Fruit fly (Drosophila melanogaster): ENCODE results near the gene betaTub97EF.

The betaTub97EF gene

DNA sequence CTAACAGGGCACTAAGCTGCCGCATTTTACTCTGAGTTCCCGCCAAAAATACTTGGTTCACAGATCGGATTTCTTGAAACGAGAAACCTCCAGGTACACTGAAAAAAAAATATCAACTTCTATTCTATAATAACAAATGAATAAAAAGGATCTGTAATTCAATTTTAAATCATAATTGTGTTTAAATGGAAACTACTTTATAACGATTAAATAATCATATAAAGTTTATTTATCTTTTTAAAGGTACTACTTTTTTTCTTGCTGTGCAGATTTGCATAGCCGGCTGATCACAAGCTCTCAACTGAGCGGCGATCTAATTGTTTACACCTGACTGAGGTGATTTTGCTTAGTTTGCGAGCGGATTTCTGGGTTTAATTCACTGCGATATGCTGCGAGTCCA lies 855 bp downstream of the betaTub97EF start (continued):
- peak; percentile 35 for TF ChIP-seq CG2875 (GFP tag; optimal IDR thresholded peaks at IDR 0.05)
- TF ChIP-seq dpn (GFP tag; optimal IDR thresholded peaks at IDR 0.05) = peak; percentile 15 to 60
- peak; percentile 2 for TF ChIP-seq CG10462 (GFP tag; optimal IDR thresholded peaks at IDR 0.05)
- no peak for TF ChIP-seq CG4360 (GFP tag; IDR thresholded peaks at IDR 0.05)
- TF ChIP-seq Aef1 (GFP tag; IDR thresholded peaks at IDR 0.05) = peak; percentile 53; the same call in 2 of the 3 replicates
- 0 out of 2 replicates have a peak, but pooled peaks have one; percentile 50 for TF ChIP-seq CG11085 (GFP tag; IDR thresholded peaks at IDR 0.05)
- TF ChIP-seq Doc2 (GFP tag; IDR thresholded peaks at IDR 0.05) = no peak
- TF ChIP-seq org-1 (GFP tag; optimal IDR thresholded peaks at IDR 0.05) = peak; percentile 28
- TF ChIP-seq ham (GFP tag; IDR thresholded peaks at IDR 0.05) = peak; percentile 58; the same call in 1 of the 2 replicates
- TF ChIP-seq hth (optimal IDR thresholded peaks at IDR 0.05) = no peak
- peak; percentile 79 for TF ChIP-seq CG9932 (GFP tag; IDR thresholded peaks at IDR 0.05)
- TF ChIP-seq sqz (GFP tag; optimal IDR thresholded peaks at IDR 0.05) = peak; percentile 20
- TF ChIP-seq CrebB (tag; optimal IDR thresholded peaks at IDR 0.05) = peak; percentile 5
- no peak for TF ChIP-seq Dref (GFP tag; IDR thresholded peaks at IDR 0.05)
- no peak for TF ChIP-seq h (optimal IDR thresholded peaks at IDR 0.05)
- no peak for TF ChIP-seq amos (GFP tag; IDR thresholded peaks at IDR 0.05; ENCODE audit: partially characterized antibody)
- no peak for TF ChIP-seq dan (GFP tag; IDR thresholded peaks at IDR 0.05)
- TF ChIP-seq CG2120 (GFP tag; optimal IDR thresholded peaks at IDR 0.05) = peak; percentile 73
- peak; percentile 81 for TF ChIP-seq CG15269 (tag; optimal IDR thresholded peaks at IDR 0.05)
- peak; percentile 24 for TF ChIP-seq CG18476 (GFP tag; optimal IDR thresholded peaks at IDR 0.05)
- TF ChIP-seq D (optimal IDR thresholded peaks at IDR 0.05) = no peak
- no peak for TF ChIP-seq D (GFP tag; optimal IDR thresholded peaks at IDR 0.05)
- no peak for TF ChIP-seq run (tag; optimal IDR thresholded peaks at IDR 0.05)
- TF ChIP-seq CG12155 (GFP tag; optimal IDR thresholded peaks at IDR 0.05) = peak; percentile 57
- TF ChIP-seq CG4854 (GFP tag; optimal IDR thresholded peaks at IDR 0.05) = peak; percentile 35
- peak; percentile 30; the same call in 1 of the 2 replicates for TF ChIP-seq rib (GFP tag; IDR thresholded peaks at IDR 0.05)
- TF ChIP-seq CG8359 (GFP tag; optimal IDR thresholded peaks at IDR 0.05; ENCODE audit: borderline replicate concordance) = no peak
- peak; percentile 50 for TF ChIP-seq sens (GFP tag)
- TF ChIP-seq Oli (tag; optimal IDR thresholded peaks at IDR 0.05) = peak; percentile 69
- TF ChIP-seq CHES-1-like (GFP tag; optimal IDR thresholded peaks at IDR 0.05) = no peak
- peak; percentile 42 for TF ChIP-seq CG1602 (GFP tag; optimal IDR thresholded peaks at IDR 0.05)
- no peak for TF ChIP-seq luna (GFP tag; optimal IDR thresholded peaks at IDR 0.05)
- TF ChIP-seq tll (GFP tag; optimal IDR thresholded peaks at IDR 0.05) = no peak
- peak; percentile 60 for TF ChIP-seq CG17359 (tag; optimal IDR thresholded peaks at IDR 0.05)
- peak; percentile 62 for TF ChIP-seq CG12104 (GFP tag; optimal IDR thresholded peaks at IDR 0.05)
- TF ChIP-seq CG10959 (GFP tag; IDR thresholded peaks at IDR 0.05) = no peak
- no peak for TF ChIP-seq nom (GFP tag; optimal IDR thresholded peaks at IDR 0.05)
- peak; percentile 77 for TF ChIP-seq E2f1 (GFP tag; IDR thresholded peaks at IDR 0.05)
- peak; percentile 88 for TF ChIP-seq CG32532 (GFP tag; IDR thresholded peaks at IDR 0.05)
- TF ChIP-seq sens-2 (GFP tag; IDR thresholded peaks at IDR 0.05) = peak; percentile 25; the same call in 1 of the 2 replicates
- TF ChIP-seq Side (GFP tag; optimal IDR thresholded peaks at IDR 0.05) = no peak
- peak; percentile 17 for TF ChIP-seq CG3995 (GFP tag; optimal IDR thresholded peaks at IDR 0.05)
- peak; percentile 61 for TF ChIP-seq CG6689 (GFP tag; IDR thresholded peaks at IDR 0.05)
- no peak for TF ChIP-seq CG7987 (GFP tag; optimal IDR thresholded peaks at IDR 0.05)
- no peak for TF ChIP-seq insv (GFP tag; optimal IDR thresholded peaks at IDR 0.05)
- TF ChIP-seq Dip3 (GFP tag; optimal IDR thresholded peaks at IDR 0.05) = peak; percentile 19
- peak; percentile 57 for TF ChIP-seq CG18011 (GFP tag; optimal IDR thresholded peaks at IDR 0.05)
- TF ChIP-seq otp (GFP tag; IDR thresholded peaks at IDR 0.05) = peak; percentile 56; the same call in 1 of the 3 replicates
- peak; percentile 27 for TF ChIP-seq CG1647 (GFP tag; optimal IDR thresholded peaks at IDR 0.05)
- peak; percentile 71 for TF ChIP-seq CG2712 (tag; optimal IDR thresholded peaks at IDR 0.05)
- TF ChIP-seq trh (GFP tag; optimal IDR thresholded peaks at IDR 0.05) = peak; percentile 32
- TF ChIP-seq vvl (GFP tag; IDR thresholded peaks at IDR 0.05) = peak; percentile 73
